Fruit fly (Drosophila melanogaster) whole organism, adult: Measurements from ENCODE around the gene Hmt4-20.

Experiments
- CG11617 ChIP-seq: fragments of 200-800 bp; sonication (Bioruptor generic); optimal IDR thresholded peaks from 2 replicates; lab custom pipeline; 2017; ENCODE audit warnings: mild to moderate bottlenecking, missing biosample characterization, missing genetic modification reagents, missing genetic modification characterization
- CG12768 ChIP-seq: fragments of 200-800 bp; sonication (Bioruptor generic); optimal IDR thresholded peaks from 2 replicates; lab custom pipeline; 2017; ENCODE audit warnings: missing biosample characterization, missing genetic modification characterization, mild to moderate bottlenecking, moderate library complexity, missing genetic modification reagents
- CG5204 ChIP-seq: fragments of 200-800 bp; sonication (Bioruptor generic); optimal IDR thresholded peaks from 2 replicates; lab custom pipeline; 2016; ENCODE audit warnings: missing biosample characterization, missing genetic modification characterization
- Mnt ChIP-seq: fragments of 200-800 bp; sonication (Bioruptor generic); optimal IDR thresholded peaks from 2 replicates; lab custom pipeline; 2016; ENCODE audit warnings: missing biosample characterization, mild to moderate bottlenecking, missing genetic modification characterization
- cnc ChIP-seq, 2 experiments: fragments of >200 bp; optimal IDR thresholded peaks; 2 replicates each; lab custom pipeline; 2017
- kay ChIP-seq: fragments of 200-800 bp; sonication (Bioruptor generic); peaks from one replicate; lab custom pipeline; 2016; ENCODE audit warnings: missing biosample characterization, missing genetic modification characterization, borderline replicate concordance

DNA sequence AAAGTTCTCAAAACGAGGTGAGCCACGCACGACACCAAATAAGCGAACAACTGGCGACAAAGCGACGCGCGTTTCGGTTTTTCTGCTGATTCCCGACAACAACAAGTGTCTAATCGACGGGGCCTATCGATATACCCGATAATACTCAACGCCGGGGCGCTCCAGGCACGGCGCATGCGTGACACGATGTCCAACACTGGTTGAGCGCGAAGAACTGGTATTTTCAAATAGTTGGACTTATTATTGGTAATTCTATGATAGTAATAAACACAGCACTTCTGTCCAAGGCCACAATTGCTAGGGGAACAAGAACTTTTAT, 38.4 kb downstream of the Hmt4-20 start:
- TF ChIP-seq cnc (optimal IDR thresholded peaks at IDR 0.05; lab: Kevin White, UChicago) (no peak), CG11617 (GFP tag; lab: Kevin White, UChicago) (no peak), CG12768 (GFP tag; lab: Kevin White, UChicago) (no peak), CG5204 (GFP tag; lab: Kevin White, UChicago) (no peak), kay (GFP tag; lab: Kevin White, UChicago) (no peak), Mnt (GFP tag; lab: Kevin White, UChicago) (peak; percentile 2)
